Worm (Caenorhabditis elegans) whole organism, young adult: ENCODE results near the gene C34D4.10.

Source experiments
- C17E4.6 ChIP-seq: fragments of 200-800 bp; sonication (Bioruptor generic); IDR thresholded peaks from 2 replicates; pipeline ENCODE4 v1.3.6; 2022; ENCODE audit warnings: missing genetic modification reagents, missing genetic modification characterization, missing compliant biosample characterization
- egl-18 ChIP-seq: fragments of 200-800 bp; sonication (Bioruptor generic); IDR thresholded peaks from 2 replicates; pipeline ENCODE4 v1.3.6; 2022; ENCODE audit warnings: missing genetic modification reagents, missing genetic modification characterization, missing compliant biosample characterization
- lin-26 ChIP-seq: fragments of 200-800 bp; sonication (Bioruptor generic); IDR thresholded peaks from 2 replicates; pipeline ENCODE4 v1.3.6; 2022; ENCODE audit warnings: missing genetic modification reagents, missing genetic modification characterization, missing compliant biosample characterization
- nfya-2 ChIP-seq: fragments of 200-800 bp; sonication (Bioruptor generic); IDR thresholded peaks from 2 replicates; pipeline ENCODE4 v1.3.6; 2022; ENCODE audit warnings: missing genetic modification reagents, missing genetic modification characterization, missing compliant biosample characterization
- somi-1 ChIP-seq: fragments of 200-800 bp; sonication (Bioruptor generic); optimal IDR thresholded peaks from 2 replicates; lab custom pipeline; 2018; ENCODE audit warnings: mild to moderate bottlenecking, missing genetic modification characterization, missing compliant biosample characterization

ce11 chrIV:7094216-7094758 is 26.9 kb downstream of the C34D4.10 start, which contains the start of gene deb-1:
- TF ChIP-seq C17E4.6 (GFP tag; lab: Robert Waterston, UW): no peak
- TF ChIP-seq nfya-2 (GFP tag; lab: Robert Waterston, UW): no peak
- TF ChIP-seq egl-18 (GFP tag; lab: Robert Waterston, UW): no peak
- no peak for TF ChIP-seq somi-1 (GFP tag; lab: Kevin White, UChicago)
- TF ChIP-seq lin-26 (GFP tag; lab: Robert Waterston, UW): no peak
